Fruit fly (Drosophila melanogaster) whole organism, wandering third instar larva: ENCODE measurements around the gene CG14071.

Source experiments
- Abd-B ChIP-seq: fragments of >200 bp; optimal IDR thresholded peaks from 2 replicates; lab custom pipeline; 2017; ENCODE audit warnings: missing biosample characterization, missing genetic modification characterization
- CG32264 ChIP-seq: fragments of 200-800 bp; sonication (Bioruptor generic); optimal IDR thresholded peaks from 2 replicates; lab custom pipeline; 2016; ENCODE audit warnings: missing biosample characterization, missing genetic modification characterization
- CG9705 ChIP-seq: fragments of 200-800 bp; sonication (Bioruptor generic); optimal IDR thresholded peaks from 2 replicates; lab custom pipeline; 2018; ENCODE audit warnings: missing biosample characterization, mild to moderate bottlenecking, missing genetic modification characterization
- CrebA ChIP-seq: fragments of 200-800 bp; sonication (Bioruptor generic); optimal IDR thresholded peaks from 2 replicates; lab custom pipeline; 2016; ENCODE audit warnings: missing biosample characterization, mild to moderate bottlenecking, missing genetic modification characterization, borderline replicate concordance
- Dfd ChIP-seq: fragments of >200 bp; optimal IDR thresholded peaks from 2 replicates; lab custom pipeline; 2017; ENCODE audit warnings: missing biosample characterization, missing genetic modification characterization
- GATAd ChIP-seq: sonication (Bioruptor generic); optimal IDR thresholded peaks from 2 replicates; lab custom pipeline; 2016; ENCODE audit warnings: missing biosample characterization, missing genetic modification characterization
- HLH106 ChIP-seq: fragments of 200-800 bp; optimal IDR thresholded peaks from 3 replicates; lab custom pipeline; 2019; ENCODE audit warnings: missing biosample characterization, mild to moderate bottlenecking, missing genetic modification characterization, moderate library complexity
- Hnf4 ChIP-seq: fragments of 200-800 bp; sonication (Bioruptor generic); optimal IDR thresholded peaks from 2 replicates; lab custom pipeline; 2016; ENCODE audit warnings: missing biosample characterization, mild to moderate bottlenecking, missing genetic modification characterization
- Hr83 ChIP-seq: fragments of 200-300 bp; sonication (Bioruptor generic); optimal IDR thresholded peaks from 2 replicates; lab custom pipeline; 2016; ENCODE audit warnings: missing biosample characterization, mild to moderate bottlenecking, missing genetic modification characterization, moderate library complexity; ENCODE audit not compliant: poor library complexity, severe bottlenecking
- Myc ChIP-seq: fragments of >200 bp; optimal IDR thresholded peaks from 2 replicates; lab custom pipeline; 2017
- N ChIP-seq: fragments of >200 bp; optimal IDR thresholded peaks from 2 replicates; lab custom pipeline; 2018; ENCODE audit warnings: missing biosample characterization, missing external identifiers, missing genetic modification characterization
- OdsH ChIP-seq: fragments of 200-800 bp; sonication (Bioruptor generic); optimal IDR thresholded peaks from 2 replicates; lab custom pipeline; 2016; ENCODE audit warnings: missing biosample characterization, mild to moderate bottlenecking, missing genetic modification characterization
- Rel ChIP-seq, 2 experiments: fragments of 200-800 bp; sonication (Bioruptor generic) in 1 of 2; optimal IDR thresholded peaks; 2 replicates in 1 of 2; 3 replicates in 1 of 2; lab custom pipeline; 2016 to 2019; ENCODE audit warnings: mild to moderate bottlenecking in 2 of 2, missing biosample characterization in 2 of 2, missing genetic modification characterization in 2 of 2, moderate library complexity in 1 of 2
- Sp1 ChIP-seq: fragments of 200-800 bp; sonication (Bioruptor generic); optimal IDR thresholded peaks from 3 replicates; lab custom pipeline; 2019; ENCODE audit warnings: missing biosample characterization, mild to moderate bottlenecking, missing genetic modification characterization, moderate library complexity
- br ChIP-seq: fragments of 200-800 bp; sonication (Bioruptor generic); optimal IDR thresholded peaks from 2 replicates; lab custom pipeline; 2016; ENCODE audit warnings: missing biosample characterization, missing genetic modification characterization
- brk ChIP-seq: fragments of 200-800 bp; sonication (Bioruptor generic); optimal IDR thresholded peaks from 2 replicates; lab custom pipeline; 2016; ENCODE audit warnings: missing biosample characterization, mild to moderate bottlenecking, missing genetic modification characterization
- dl ChIP-seq, 2 experiments: fragments of 175-275, 200-275 bp in 1 of 2; fragments of 200-275 bp in 1 of 2; sonication (Bioruptor generic); optimal IDR thresholded peaks; lab custom pipeline; 2018; ENCODE audit warnings: mild to moderate bottlenecking in 2 of 2, missing biosample characterization in 2 of 2, missing genetic modification characterization in 2 of 2, moderate library complexity in 2 of 2; ENCODE audit not compliant: partially characterized antibody in 2 of 2, insufficient read depth in 1 of 2
- dmrt93B ChIP-seq: fragments of 200-800 bp; sonication (Bioruptor generic); optimal IDR thresholded peaks from 2 replicates; lab custom pipeline; 2018; ENCODE audit warnings: missing biosample characterization, mild to moderate bottlenecking, missing genetic modification characterization
- dsf ChIP-seq: sonication (Bioruptor generic); optimal IDR thresholded peaks from 2 replicates; lab custom pipeline; 2016; ENCODE audit warnings: missing biosample characterization, missing genetic modification characterization, borderline replicate concordance
- ey ChIP-seq: fragments of 200-800 bp; sonication (Bioruptor generic); optimal IDR thresholded peaks from 2 replicates; lab custom pipeline; 2016; ENCODE audit warnings: missing biosample characterization, missing genetic modification characterization
- foxo ChIP-seq, 2 experiments: fragments of 200-800 bp; sonication (Bioruptor generic); optimal IDR thresholded peaks; 2 replicates in 1 of 2; 3 replicates in 1 of 2; lab custom pipeline; 2016 to 2017; ENCODE audit warnings: missing biosample characterization in 2 of 2, missing genetic modification characterization in 2 of 2
- fru ChIP-seq: fragments of 200-800 bp; sonication (Bioruptor generic); optimal IDR thresholded peaks from 3 replicates; lab custom pipeline; 2016; ENCODE audit warnings: missing biosample characterization, mild to moderate bottlenecking, missing genetic modification characterization
- h ChIP-seq: fragments of 200-800 bp; sonication (Bioruptor generic); optimal IDR thresholded peaks from 3 replicates; lab custom pipeline; 2016; ENCODE audit warnings: missing biosample characterization, mild to moderate bottlenecking, missing genetic modification characterization
- jim ChIP-seq: fragments of 175-275, 200-325 bp; sonication (Bioruptor generic); optimal IDR thresholded peaks from 2 replicates; lab custom pipeline; 2016; ENCODE audit warnings: missing biosample characterization, mild to moderate bottlenecking, missing genetic modification characterization
- lola ChIP-seq: fragments of >200 bp; optimal IDR thresholded peaks from 2 replicates; lab custom pipeline; 2017; ENCODE audit warnings: missing biosample characterization, missing genetic modification characterization
- pan ChIP-seq: fragments of >200 bp; optimal IDR thresholded peaks from 2 replicates; lab custom pipeline; 2017
- psq ChIP-seq: fragments of 200-800 bp; sonication (Bioruptor generic); optimal IDR thresholded peaks from 3 replicates; lab custom pipeline; 2017; ENCODE audit warnings: missing biosample characterization, mild to moderate bottlenecking, missing genetic modification characterization, moderate library complexity
- rgr ChIP-seq: fragments of 200-800 bp; sonication (Bioruptor generic); optimal IDR thresholded peaks from 3 replicates; lab custom pipeline; 2016; ENCODE audit warnings: missing biosample characterization, mild to moderate bottlenecking, missing genetic modification characterization
- sage ChIP-seq: fragments of 200-800 bp; sonication (Bioruptor generic); optimal IDR thresholded peaks from 2 replicates; lab custom pipeline; 2016; ENCODE audit warnings: missing biosample characterization, mild to moderate bottlenecking, missing genetic modification characterization
- sv ChIP-seq: fragments of 200-800 bp; sonication (Bioruptor generic); optimal IDR thresholded peaks from 3 replicates; lab custom pipeline; 2016; ENCODE audit warnings: missing biosample characterization, missing genetic modification characterization
- tai ChIP-seq: sonication (Bioruptor generic); optimal IDR thresholded peaks from 2 replicates; lab custom pipeline; 2016; ENCODE audit warnings: missing biosample characterization, missing genetic modification characterization
- usp ChIP-seq: fragments of >200 bp; optimal IDR thresholded peaks from 2 replicates; lab custom pipeline; 2017; ENCODE audit warnings: missing biosample characterization, missing genetic modification characterization

Gene CG14071

DNA sequence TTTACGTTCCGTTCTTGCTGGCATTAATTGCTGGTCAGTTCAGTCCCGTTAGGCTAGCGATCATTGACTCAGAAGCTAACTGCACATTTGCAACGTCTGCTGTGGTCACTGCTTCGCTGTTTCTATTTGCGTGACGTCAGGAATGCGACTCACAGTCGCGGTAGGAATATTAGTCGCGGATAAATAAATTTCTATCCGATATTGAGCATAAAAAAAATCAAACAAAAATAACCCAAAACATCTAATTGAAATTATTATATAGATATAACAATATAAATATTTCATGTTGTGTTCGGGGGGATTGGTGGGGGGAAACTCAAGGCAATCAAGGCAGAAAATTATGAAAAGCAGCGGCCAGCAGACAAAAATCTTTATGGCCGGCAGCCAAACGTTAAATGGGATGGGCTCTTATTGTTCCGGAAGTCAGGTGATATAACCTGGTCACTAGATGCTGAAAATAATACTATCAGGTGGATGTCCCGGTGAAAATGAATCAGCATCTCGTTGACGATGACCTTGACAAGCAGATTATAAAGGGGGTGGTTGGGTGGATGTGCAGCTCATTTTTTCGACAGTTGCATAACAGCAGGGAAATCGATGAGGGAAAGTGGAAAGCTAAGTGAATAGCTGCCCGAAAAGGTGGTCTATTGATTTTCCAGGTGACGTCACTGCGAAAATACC lies 39.1 kb downstream of the CG14071 start, which contains the start of gene SmydA-3:
Gene SmydA-3, plus strand, starts transcription at position 631 of the 681 bp plus-strand sequence.
- TF ChIP-seq fru (GFP tag; lab: Kevin White, UChicago): no peak
- TF ChIP-seq foxo (GFP tag; optimal IDR thresholded peaks at IDR 0.05; lab: Kevin White, UChicago): peak in 1 of 2 experiments; percentile 37
- TF ChIP-seq OdsH (GFP tag; lab: Kevin White, UChicago): peak; percentile 3
- peak; percentile 9 for TF ChIP-seq rgr
- TF ChIP-seq h (GFP tag; lab: Kevin White, UChicago): peak; percentile 18

DNA sequence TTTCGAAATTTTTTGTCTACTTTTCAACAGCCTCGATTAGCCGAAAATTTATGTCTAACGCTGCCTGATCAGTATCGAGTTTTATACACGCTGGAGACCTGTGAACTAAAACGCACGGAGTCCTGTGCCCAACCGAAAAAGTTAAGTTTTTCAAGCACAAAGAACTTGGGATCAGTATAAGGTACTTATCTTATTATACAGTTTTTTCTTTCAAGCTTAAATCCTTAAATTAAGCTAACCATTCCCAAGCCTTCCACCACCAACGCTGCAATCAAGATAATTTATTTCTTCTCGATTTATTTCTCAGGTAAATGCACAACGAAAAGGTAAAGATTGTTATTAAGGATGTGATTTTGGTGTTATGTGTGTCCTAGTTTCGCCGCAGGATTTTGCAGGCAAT lies 41.8 kb downstream of the CG14071 start, which contains the start of gene Porin2:
Gene Porin2, minus strand, starts transcription at position 101 of the 400 bp plus-strand sequence.
- TF ChIP-seq foxo (GFP tag; optimal IDR thresholded peaks at IDR 0.05; lab: Kevin White, UChicago) (no peak), ey (no peak), tai (no peak), Sp1 (no peak), CG9705 (GFP tag; lab: Kevin White, UChicago) (no peak), Hnf4 (GFP tag; lab: Kevin White, UChicago) (no peak), Hr83 (GFP tag; lab: Kevin White, UChicago) (no peak), dl (GFP tag; optimal IDR thresholded peaks at IDR 0.05; lab: Kevin White, UChicago; ENCODE audit: insufficient read depth in 1 of 2, partially characterized antibody in 2 of 2) (no peak), N (GFP tag; lab: Kevin White, UChicago) (no peak), pan (lab: Kevin White, UChicago) (no peak), Rel (GFP tag; optimal IDR thresholded peaks at IDR 0.05; lab: Kevin White, UChicago) (no peak), Rel (tag; optimal IDR thresholded peaks at IDR 0.05; lab: Kevin White, UChicago) (no peak), brk (GFP tag; lab: Kevin White, UChicago) (no peak), br (GFP tag; lab: Kevin White, UChicago) (no peak), sage (GFP tag; lab: Kevin White, UChicago) (no peak), dmrt93B (no peak), usp (GFP tag; lab: Kevin White, UChicago) (no peak), h (GFP tag; lab: Kevin White, UChicago) (no peak), lola (GFP tag; lab: Kevin White, UChicago) (no peak), dsf (no peak), rgr (no peak)

dm6 chr2L:10845564-10845963 lies 43.2 kb downstream of the CG14071 start, which contains the start of the genes CG17139 and CG17140:
TSS of gene CG17139 (minus strand) at chr2L:10845664.
TSS of gene CG17140 (minus strand) at chr2L:10845664.
- TF ChIP-seq N (GFP tag; lab: Kevin White, UChicago): no peak
- no peak for TF ChIP-seq h (GFP tag; lab: Kevin White, UChicago)
- TF ChIP-seq dl (GFP tag; optimal IDR thresholded peaks at IDR 0.05; lab: Kevin White, UChicago; ENCODE audit: insufficient read depth in 1 of 2, partially characterized antibody in 2 of 2): no peak
- no peak for TF ChIP-seq Hnf4 (GFP tag; lab: Kevin White, UChicago)
- no peak for TF ChIP-seq HLH106 (tag; lab: Kevin White, UChicago)
- TF ChIP-seq Hr83 (GFP tag; lab: Kevin White, UChicago): no peak
- TF ChIP-seq br (GFP tag; lab: Kevin White, UChicago): no peak
- no peak for TF ChIP-seq tai
- no peak for TF ChIP-seq CG32264 (GFP tag; lab: Kevin White, UChicago)
- TF ChIP-seq sv: no peak
- no peak for TF ChIP-seq GATAd (GFP tag; lab: Kevin White, UChicago)
- TF ChIP-seq Sp1: no peak
- no peak for TF ChIP-seq Abd-B (GFP tag; lab: Kevin White, UChicago)
- TF ChIP-seq jim: no peak
- TF ChIP-seq Dfd (GFP tag; lab: Kevin White, UChicago): no peak
- TF ChIP-seq fru (GFP tag; lab: Kevin White, UChicago): no peak
- no peak for TF ChIP-seq brk (GFP tag; lab: Kevin White, UChicago)

DNA sequence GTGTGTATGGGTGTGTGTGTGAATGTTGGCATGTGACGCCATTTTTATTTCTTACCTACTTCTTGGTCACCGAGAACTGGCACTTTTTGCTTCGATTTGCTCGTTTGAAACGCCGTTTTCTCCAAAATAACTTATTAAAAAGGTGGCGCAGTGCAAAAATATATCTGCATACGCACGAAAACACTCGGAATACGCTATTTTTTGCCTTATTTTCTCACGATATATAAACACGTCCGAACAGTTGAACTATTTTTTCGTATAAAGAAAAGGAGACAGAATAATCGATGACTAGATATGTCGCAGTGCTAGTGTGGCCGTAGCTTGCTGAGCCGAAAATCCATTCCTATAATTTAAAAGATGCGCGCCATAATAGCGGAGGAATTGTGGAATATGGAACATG lies 46.4 kb downstream of the CG14071 start, which contains the start of gene CG6700:
Gene CG6700, minus strand, starts transcription at position 272 of the 400 bp plus-strand sequence.
- TF ChIP-seq OdsH (GFP tag; lab: Kevin White, UChicago) (peak; percentile 22), psq (peak; percentile 43), foxo (GFP tag; optimal IDR thresholded peaks at IDR 0.05; lab: Kevin White, UChicago) (no peak), rgr (no peak), sage (GFP tag; lab: Kevin White, UChicago) (no peak), Rel (GFP tag; optimal IDR thresholded peaks at IDR 0.05; lab: Kevin White, UChicago) (no peak), Rel (tag; optimal IDR thresholded peaks at IDR 0.05; lab: Kevin White, UChicago) (no peak), Abd-B (GFP tag; lab: Kevin White, UChicago) (no peak), CrebA (GFP tag; lab: Kevin White, UChicago) (no peak), Myc (lab: Kevin White, UChicago) (no peak), Sp1 (no peak), Dfd (GFP tag; lab: Kevin White, UChicago) (no peak)
